Fruit fly (Drosophila melanogaster) whole organism, embryonic: ENCODE measurements around the gene pHCl-1.

Experiments
- CG12071 ChIP-seq: fragments of 200-800 bp; sonication (Bioruptor generic); optimal IDR thresholded peaks from 3 replicates; lab custom pipeline; 2018; ENCODE audit warnings: missing biosample characterization, mild to moderate bottlenecking, missing genetic modification characterization
- fd64A ChIP-seq: fragments of 200-800 bp; sonication (Bioruptor generic); optimal IDR thresholded peaks from 3 replicates; lab custom pipeline; 2018; ENCODE audit warnings: missing biosample characterization, mild to moderate bottlenecking, missing genetic modification characterization

DNA sequence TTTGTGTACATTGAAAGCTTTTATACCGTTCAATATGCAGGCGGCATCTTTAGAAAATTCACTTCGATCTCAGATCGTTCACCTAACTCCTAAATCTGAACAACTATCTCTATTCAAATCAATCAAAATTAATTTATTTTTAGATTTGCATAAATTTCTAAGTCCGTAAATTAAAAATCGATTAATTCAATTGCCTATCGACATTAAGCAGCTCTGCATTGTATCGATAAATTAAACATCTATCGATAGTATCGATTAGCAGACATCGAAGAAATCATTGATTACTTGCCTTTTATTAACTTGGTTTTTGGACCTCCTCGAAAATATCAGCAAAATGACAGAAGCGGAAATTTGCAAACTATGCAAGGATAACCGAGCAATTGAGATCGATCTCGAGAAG lies 82.1 kb downstream of the pHCl-1 start, which contains the start of gene CkIIalpha-i1:
- TF ChIP-seq fd64A (GFP tag; lab: Kevin White, UChicago) (no peak), CG12071 (GFP tag; lab: Kevin White, UChicago) (no peak)
